Worm (Caenorhabditis elegans): ENCODE results near the gene twk-5.

Gene twk-5

ce11 chrII:11455140-11455539 lies 30.0 kb downstream of the twk-5 start:
- TF ChIP-seq nhr-48 (tag; optimal IDR thresholded peaks at IDR 0.05) (no peak), mxl-2 (GFP tag; conservative IDR thresholded peaks at IDR 0.05) (no peak), set-16 (GFP tag; IDR thresholded peaks at IDR 0.05) (peak; percentile 89), aha-1 (tag) (peak; percentile 13)

- no peak for TF ChIP-seq vab-7 (GFP tag; IDR thresholded peaks at IDR 0.05)
- no peak for TF ChIP-seq mep-1 (tag; optimal IDR thresholded peaks at IDR 0.05)
- TF ChIP-seq cey-2 (tag; optimal IDR thresholded peaks at IDR 0.05; ENCODE audit: borderline replicate concordance, insufficient read depth): no peak
- no peak for TF ChIP-seq set-16 (GFP tag; IDR thresholded peaks at IDR 0.05)
- TF ChIP-seq php-3 (GFP tag; IDR thresholded peaks at IDR 0.05): no peak
- peak; percentile 13; the same call in 1 of the 2 replicates for TF ChIP-seq dmd-6 (GFP tag; IDR thresholded peaks at IDR 0.05)
- TF ChIP-seq lin-38 (GFP tag; IDR thresholded peaks at IDR 0.05): no peak
- TF ChIP-seq spr-3 (GFP tag; optimal IDR thresholded peaks at IDR 0.05): no peak
- no peak for TF ChIP-seq nhr-48 (tag; optimal IDR thresholded peaks at IDR 0.05)
- no peak for TF ChIP-seq nhr-11 (tag; optimal IDR thresholded peaks at IDR 0.05)
- TF ChIP-seq saeg-2 (GFP tag; IDR thresholded peaks at IDR 0.05): no peak
- TF ChIP-seq attf-4 (tag; optimal IDR thresholded peaks at IDR 0.05): no peak
- TF ChIP-seq dve-1 (tag; optimal IDR thresholded peaks at IDR 0.05; ENCODE audit: insufficient read depth): no peak
- no peak for TF ChIP-seq tra-1 (GFP tag; IDR thresholded peaks at IDR 0.05)
- no peak for TF ChIP-seq zfp-2 (tag; optimal IDR thresholded peaks at IDR 0.05)
- TF ChIP-seq hmg-1.1 (GFP tag; IDR thresholded peaks at IDR 0.05): 0 out of 2 replicates have a peak, but pooled peaks have one; percentile 10
- TF ChIP-seq fos-1 (tag; optimal IDR thresholded peaks at IDR 0.05): no peak
Observed at ce11 chrII:11453639-11454038, 31.5 kb downstream of the twk-5 start.

- TF ChIP-seq zag-1 (tag; optimal IDR thresholded peaks at IDR 0.05) (no peak), lir-3 (tag; optimal IDR thresholded peaks at IDR 0.05) (no peak), saeg-2 (GFP tag; IDR thresholded peaks at IDR 0.05) (no peak), aha-1 (tag) (peak; percentile 96), skn-1 (tag; optimal IDR thresholded peaks at IDR 0.05) (no peak), unc-130 (GFP tag; optimal IDR thresholded peaks at IDR 0.05) (peak; percentile 44), Y105C5A.15 (GFP tag; IDR thresholded peaks at IDR 0.05) (no peak), dmd-9 (GFP tag; IDR thresholded peaks at IDR 0.05) (peak; percentile 83), unc-62 (GFP tag; optimal IDR thresholded peaks at IDR 0.05 in 1 of 2) (peak in 1 of 2 experiments; percentile 99), unc-62 (tag; optimal IDR thresholded peaks at IDR 0.05) (no peak), lin-39 (tag; optimal IDR thresholded peaks at IDR 0.05) (no peak), daf-19 (GFP tag; conservative IDR thresholded peaks at IDR 0.05) (peak; percentile 81), dmd-8 (GFP tag; IDR thresholded peaks at IDR 0.05) (no peak), ZK337.2 (GFP tag; IDR thresholded peaks at IDR 0.05) (no peak), egl-27 (tag; optimal IDR thresholded peaks at IDR 0.05) (no peak), F26F4.8 (GFP tag; conservative IDR thresholded peaks at IDR 0.05) (no peak), nhr-11 (tag; optimal IDR thresholded peaks at IDR 0.05) (peak; percentile 77), ztf-7 (tag; optimal IDR thresholded peaks at IDR 0.05) (peak; percentile 23), mep-1 (tag; optimal IDR thresholded peaks at IDR 0.05) (peak; percentile 95), zfp-3 (GFP tag; conservative IDR thresholded peaks at IDR 0.05) (peak; percentile 79; the same call in 1 of the 2 replicates), set-16 (GFP tag; IDR thresholded peaks at IDR 0.05) (0 out of 2 replicates have a peak, but pooled peaks have one; percentile 7), F44E2.7 (GFP tag; IDR thresholded peaks at IDR 0.05) (0 out of 2 replicates have a peak, but pooled peaks have one; percentile 49), nhr-28 (tag; optimal IDR thresholded peaks at IDR 0.05) (peak; percentile 79), rbr-2 (tag; optimal IDR thresholded peaks at IDR 0.05) (peak; percentile 94), D1046.2 (GFP tag; IDR thresholded peaks at IDR 0.05) (no peak), dmd-6 (GFP tag; IDR thresholded peaks at IDR 0.05) (peak; percentile 87), ctbp-1 (GFP tag; IDR thresholded peaks at IDR 0.05) (peak; percentile 61; the same call in 1 of the 2 replicates), ceh-20 (GFP tag; IDR thresholded peaks at IDR 0.05) (peak; percentile 76), nhr-76 (tag; optimal IDR thresholded peaks at IDR 0.05) (no peak), nhr-41 (GFP tag; IDR thresholded peaks at IDR 0.05) (no peak), nhr-6 (tag; optimal IDR thresholded peaks at IDR 0.05) (peak; percentile 93), T26A8.4 (GFP tag; IDR thresholded peaks at IDR 0.05) (peak; percentile 84), cey-2 (tag; optimal IDR thresholded peaks at IDR 0.05; ENCODE audit: borderline replicate concordance, insufficient read depth) (no peak), dpl-1 (GFP tag; optimal IDR thresholded peaks at IDR 0.05) (peak; percentile 86), nhr-25 (tag; optimal IDR thresholded peaks at IDR 0.05; ENCODE audit: borderline replicate concordance, insufficient read depth) (peak; percentile 75), arid-1 (GFP tag; conservative IDR thresholded peaks at IDR 0.05) (peak; percentile 88)
Observed at ce11 chrII:11453025-11453424, 32.1 kb downstream of the twk-5 start, which contains the start of gene rsp-1. Gene rsp-1, plus strand, starts transcription at chrII:11453362.
